Worm (Caenorhabditis elegans) whole organism, mixed stage, embryonic: Measurements from ENCODE around the gene C25E10.7.

Source experiments
- M03D4.4 ChIP-seq: sonication (generic microtip); optimal IDR thresholded peaks from 2 replicates; lab custom pipeline; 2017; ENCODE audit warnings: mild to moderate bottlenecking, missing genetic modification characterization, missing compliant biosample characterization
- bed-3 ChIP-seq: fragments of 200-800 bp; sonication (Bioruptor generic); optimal IDR thresholded peaks from 3 replicates; lab custom pipeline; 2018; ENCODE audit warnings: mild to moderate bottlenecking, missing genetic modification characterization, moderate library complexity, missing compliant biosample characterization
- blmp-1 ChIP-seq: fragments of 150-350 bp; optimal IDR thresholded peaks from 2 replicates; lab custom pipeline; 2014; ENCODE audit warnings: missing biosample characterization, missing genetic modification characterization
- ceh-39 ChIP-seq: fragments of 150-350 bp; optimal IDR thresholded peaks from 2 replicates; lab custom pipeline; 2014; ENCODE audit warnings: missing biosample characterization, missing genetic modification characterization
- ceh-43 ChIP-seq: fragments of 200-800 bp; sonication (Bioruptor generic); optimal IDR thresholded peaks from 2 replicates; lab custom pipeline; 2018; ENCODE audit warnings: mild to moderate bottlenecking, missing genetic modification characterization, moderate library complexity, missing compliant biosample characterization
- ceh-83 ChIP-seq: fragments of 200-800 bp; sonication (Bioruptor generic); optimal IDR thresholded peaks from 2 replicates; lab custom pipeline; 2018; ENCODE audit warnings: mild to moderate bottlenecking, missing genetic modification characterization, missing compliant biosample characterization
- ces-1 ChIP-seq: fragments of 150-350 bp; optimal IDR thresholded peaks from 2 replicates; lab custom pipeline; 2014; ENCODE audit warnings: missing biosample characterization, missing genetic modification reagents, missing genetic modification characterization
- cnd-1 ChIP-seq: fragments of 200-800 bp; sonication (Bioruptor generic); optimal IDR thresholded peaks from 2 replicates; lab custom pipeline; 2018; ENCODE audit warnings: mild to moderate bottlenecking, missing genetic modification characterization, missing compliant biosample characterization
- drap-1 ChIP-seq: fragments of 200-800 bp; sonication (Bioruptor generic); optimal IDR thresholded peaks from 3 replicates; lab custom pipeline; 2018; ENCODE audit warnings: mild to moderate bottlenecking, missing genetic modification characterization, missing compliant biosample characterization
- elt-1 ChIP-seq: sonication (generic microtip); optimal IDR thresholded peaks from 2 replicates; lab custom pipeline; 2017; ENCODE audit warnings: missing genetic modification characterization, mild to moderate bottlenecking, missing compliant biosample characterization, antibody characterized with exemption, moderate library complexity, borderline replicate concordance; ENCODE audit not compliant: insufficient read depth
- elt-3 ChIP-seq: fragments of 150-350 bp; optimal IDR thresholded peaks from 2 replicates; lab custom pipeline; 2014; ENCODE audit warnings: missing biosample characterization, missing genetic modification characterization
- flh-1 ChIP-seq: fragments of 200-800 bp; sonication (Bioruptor generic); optimal IDR thresholded peaks from 2 replicates; lab custom pipeline; 2018; ENCODE audit warnings: mild to moderate bottlenecking, missing genetic modification characterization, moderate library complexity, missing compliant biosample characterization
- ham-2 ChIP-seq: fragments of 200-800 bp; sonication (Bioruptor generic); optimal IDR thresholded peaks from 2 replicates; lab custom pipeline; 2018; ENCODE audit warnings: mild to moderate bottlenecking, missing genetic modification characterization, missing compliant biosample characterization
- lin-13 ChIP-seq: fragments of 150-350 bp; optimal IDR thresholded peaks from 2 replicates; lab custom pipeline; 2014; ENCODE audit warnings: missing biosample characterization, missing genetic modification characterization
- lin-32 ChIP-seq: fragments of 200-800 bp; sonication (Bioruptor generic); optimal IDR thresholded peaks from 2 replicates; lab custom pipeline; 2018; ENCODE audit warnings: mild to moderate bottlenecking, missing genetic modification characterization, missing compliant biosample characterization
- mab-5 ChIP-seq: fragments of 150-350 bp; optimal IDR thresholded peaks from 2 replicates; lab custom pipeline; 2014; ENCODE audit warnings: missing biosample characterization, missing genetic modification characterization
- mep-1 ChIP-seq: fragments of 150-350 bp; optimal IDR thresholded peaks from 2 replicates; lab custom pipeline; 2017; ENCODE audit warnings: missing biosample characterization, missing genetic modification reagents, missing genetic modification characterization, inconsistent platforms
- mls-2 ChIP-seq: sonication (generic microtip); optimal IDR thresholded peaks from 2 replicates; lab custom pipeline; 2016; ENCODE audit warnings: mild to moderate bottlenecking, missing genetic modification characterization, moderate library complexity, missing compliant biosample characterization
- nhr-12 ChIP-seq: fragments of 150-350 bp; optimal IDR thresholded peaks from 2 replicates; lab custom pipeline; 2014; ENCODE audit warnings: missing biosample characterization, missing genetic modification characterization
- nhr-237 ChIP-seq: fragments of 150-350 bp; optimal IDR thresholded peaks from 2 replicates; lab custom pipeline; 2014; ENCODE audit warnings: missing biosample characterization, missing genetic modification characterization
- nhr-28 ChIP-seq: fragments of 150-350 bp; optimal IDR thresholded peaks from 2 replicates; lab custom pipeline; 2014; ENCODE audit warnings: missing biosample characterization, missing genetic modification characterization
- nhr-76 ChIP-seq: sonication (generic microtip); optimal IDR thresholded peaks from 2 replicates; lab custom pipeline; 2017; ENCODE audit warnings: missing biosample characterization, missing genetic modification characterization
- pha-4 ChIP-seq: fragments of 150-350 bp; optimal IDR thresholded peaks from 2 replicates; lab custom pipeline; 2018; ENCODE audit warnings: missing biosample characterization, missing genetic modification reagents, missing genetic modification characterization
- sem-2 ChIP-seq: fragments of 200-800 bp; sonication (Bioruptor generic); optimal IDR thresholded peaks from 2 replicates; lab custom pipeline; 2018; ENCODE audit warnings: mild to moderate bottlenecking, missing genetic modification characterization, missing compliant biosample characterization
- snpc-4 ChIP-seq: fragments of 150-350 bp; optimal IDR thresholded peaks from 2 replicates; lab custom pipeline; 2014; ENCODE audit warnings: missing biosample characterization, missing genetic modification characterization
- sptf-1 ChIP-seq: sonication (generic microtip); optimal IDR thresholded peaks from 2 replicates; lab custom pipeline; 2017; ENCODE audit warnings: mild to moderate bottlenecking, missing genetic modification characterization, moderate library complexity, missing compliant biosample characterization
- tbx-8 ChIP-seq: fragments of 200-800 bp; sonication (Bioruptor generic); optimal IDR thresholded peaks from 2 replicates; lab custom pipeline; 2018; ENCODE audit warnings: mild to moderate bottlenecking, missing genetic modification characterization, moderate library complexity, missing compliant biosample characterization
- unc-120 ChIP-seq: sonication (generic microtip); optimal IDR thresholded peaks from 2 replicates; lab custom pipeline; 2017; ENCODE audit warnings: missing genetic modification characterization, missing compliant biosample characterization; ENCODE audit not compliant: poor library complexity, severe bottlenecking
- unc-39 ChIP-seq: fragments of 150-350 bp; optimal IDR thresholded peaks from 2 replicates; lab custom pipeline; 2014; ENCODE audit warnings: missing biosample characterization, missing genetic modification characterization
- unc-62 ChIP-seq: fragments of 150-350 bp; optimal IDR thresholded peaks from 2 replicates; lab custom pipeline; 2014; ENCODE audit warnings: missing biosample characterization, missing genetic modification reagents, missing genetic modification characterization
- zip-8 ChIP-seq: fragments of 150-350 bp; optimal IDR thresholded peaks from 2 replicates; lab custom pipeline; 2014; ENCODE audit warnings: missing biosample characterization, missing genetic modification characterization

C25E10.7 gene

DNA sequence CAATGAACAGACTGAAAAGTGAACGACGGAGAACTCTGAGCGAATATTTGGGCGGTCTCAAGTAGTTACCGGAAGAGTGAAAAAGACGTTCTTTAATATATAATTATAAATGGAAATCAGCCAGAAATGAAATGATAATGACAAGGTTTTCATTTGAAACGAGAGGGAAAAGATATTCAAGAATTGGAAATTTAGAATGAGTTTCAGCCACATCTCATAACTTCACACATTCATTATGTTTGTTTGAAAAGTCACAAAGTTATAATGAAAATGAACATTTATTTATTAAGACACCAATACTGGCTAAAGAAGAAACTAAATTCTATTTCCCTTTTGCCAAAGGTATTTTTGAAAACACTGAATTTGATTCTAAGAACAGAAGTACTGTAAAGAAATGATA is at the start of gene C25E10.7:
Gene C25E10.7, minus strand, starts transcription at position 101 of the 400 bp plus-strand sequence.
- TF ChIP-seq ceh-83: no peak
- TF ChIP-seq ceh-43 (GFP tag; lab: Kevin White, UChicago): no peak
- no peak for TF ChIP-seq cnd-1 (tag; lab: Kevin White, UChicago)
- TF ChIP-seq mab-5 (tag; lab: Kevin White, UChicago): no peak
- no peak for TF ChIP-seq drap-1 (GFP tag; lab: Kevin White, UChicago)
- no peak for TF ChIP-seq snpc-4 (tag; lab: Kevin White, UChicago)
- TF ChIP-seq elt-3 (tag; lab: Kevin White, UChicago): no peak
- no peak for TF ChIP-seq nhr-28
- no peak for TF ChIP-seq nhr-12 (tag; lab: Kevin White, UChicago)
- TF ChIP-seq M03D4.4 (tag; lab: Kevin White, UChicago): no peak

DNA sequence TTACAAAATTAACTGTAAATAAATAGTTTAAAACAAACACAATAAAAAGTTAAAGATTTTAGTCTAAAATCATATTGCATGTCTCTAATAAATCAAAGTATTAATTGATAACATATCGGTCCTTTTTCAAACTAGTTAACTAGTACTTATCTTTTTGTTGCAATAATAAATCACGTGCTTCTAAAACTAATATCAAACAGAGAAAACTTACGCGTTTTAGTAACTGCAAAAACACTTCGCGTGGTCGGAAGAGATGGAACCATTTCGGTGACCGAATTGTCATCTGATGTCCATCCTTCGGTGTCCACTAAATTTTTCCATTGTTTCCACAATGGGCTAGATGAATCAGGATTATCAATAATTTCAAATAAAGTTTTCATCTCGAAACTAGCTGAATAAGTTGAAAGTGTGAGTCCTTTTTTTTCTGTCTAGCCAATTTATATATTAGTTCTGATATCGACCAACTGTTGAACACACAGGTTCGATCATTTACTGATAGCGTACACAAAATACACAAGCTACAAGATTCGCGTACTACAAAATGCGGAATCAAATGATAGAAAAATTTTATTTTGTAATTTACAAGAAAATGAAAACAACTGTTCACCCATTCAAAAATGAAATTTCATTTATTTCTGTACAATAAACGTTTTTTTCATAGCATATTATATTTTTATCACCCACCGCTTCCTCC is 47.4 kb upstream of the C25E10.7 start, which contains the start of gene F21C10.9:
Gene F21C10.9, minus strand, starts transcription at position 417 of the 694 bp plus-strand sequence.
- no peak for TF ChIP-seq mab-5 (tag; lab: Kevin White, UChicago)
- TF ChIP-seq nhr-28: no peak
- no peak for TF ChIP-seq ceh-43 (GFP tag; lab: Kevin White, UChicago)
- TF ChIP-seq unc-39: no peak
- TF ChIP-seq drap-1 (GFP tag; lab: Kevin White, UChicago): no peak
- no peak for TF ChIP-seq sem-2 (GFP tag; lab: Kevin White, UChicago)
- TF ChIP-seq nhr-76 (tag; lab: Kevin White, UChicago): no peak
- TF ChIP-seq nhr-237 (tag; lab: Kevin White, UChicago): no peak
- no peak for TF ChIP-seq ceh-83
- no peak for TF ChIP-seq tbx-8 (GFP tag; lab: Kevin White, UChicago)
- TF ChIP-seq snpc-4 (tag; lab: Kevin White, UChicago): no peak
- TF ChIP-seq elt-1 (tag; lab: Kevin White, UChicago): no peak

DNA sequence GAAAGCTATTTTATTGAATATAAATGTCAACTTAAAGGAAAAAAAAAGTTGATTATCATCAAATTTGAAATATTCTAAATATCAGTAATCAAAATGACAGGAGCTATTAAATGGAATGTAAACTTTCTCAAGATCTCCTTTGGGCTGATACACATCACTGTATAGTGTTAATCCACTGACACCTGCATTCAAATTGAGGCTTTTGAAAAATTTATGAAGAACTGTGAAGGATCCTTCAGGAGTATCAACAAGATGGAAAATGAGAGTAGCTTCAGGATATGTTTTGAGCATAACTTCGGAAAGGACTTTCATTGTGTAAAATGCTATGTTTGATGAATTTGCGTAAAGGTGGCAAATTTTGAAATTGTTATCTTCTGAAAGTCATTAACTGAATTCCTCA is 46.2 kb upstream of the C25E10.7 start:
- no peak for TF ChIP-seq snpc-4 (tag; lab: Kevin White, UChicago)
- no peak for TF ChIP-seq ceh-83
- no peak for TF ChIP-seq elt-3 (tag; lab: Kevin White, UChicago)
- no peak for TF ChIP-seq sptf-1 (tag; lab: Kevin White, UChicago)
- no peak for TF ChIP-seq pha-4 (tag; lab: Kevin White, UChicago)
- no peak for TF ChIP-seq nhr-12 (tag; lab: Kevin White, UChicago)
- TF ChIP-seq elt-1 (tag; lab: Kevin White, UChicago): no peak
- TF ChIP-seq unc-39: no peak
- no peak for TF ChIP-seq blmp-1 (tag; lab: Kevin White, UChicago)
- TF ChIP-seq nhr-237 (tag; lab: Kevin White, UChicago): no peak
- no peak for TF ChIP-seq ceh-39 (tag; lab: Kevin White, UChicago)

DNA sequence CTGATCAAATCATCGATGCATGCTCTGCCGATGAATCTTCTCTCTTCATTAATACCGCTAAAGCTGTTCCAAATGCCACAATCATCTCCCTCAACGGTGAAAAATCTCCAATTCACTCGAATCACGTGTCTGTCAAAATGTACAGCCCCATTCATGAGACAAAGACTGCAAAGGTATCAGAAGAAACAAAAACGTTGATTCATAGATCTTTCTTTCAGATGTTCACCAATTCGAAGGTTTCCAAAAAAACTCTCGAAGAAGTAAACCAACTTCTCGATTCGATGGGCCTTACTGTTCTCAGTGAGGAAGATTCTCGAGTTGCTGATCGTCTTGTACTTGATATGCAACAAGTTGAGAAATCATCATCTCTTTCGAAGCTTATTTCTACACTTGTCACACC is 45.7 kb upstream of the C25E10.7 start:
- TF ChIP-seq M03D4.4 (tag; lab: Kevin White, UChicago): no peak
- no peak for TF ChIP-seq sem-2 (GFP tag; lab: Kevin White, UChicago)
- no peak for TF ChIP-seq bed-3 (GFP tag; lab: Kevin White, UChicago)
- no peak for TF ChIP-seq unc-62 (GFP tag; lab: Kevin White, UChicago)
- no peak for TF ChIP-seq nhr-28
- no peak for TF ChIP-seq nhr-76 (tag; lab: Kevin White, UChicago)
- no peak for TF ChIP-seq elt-3 (tag; lab: Kevin White, UChicago)
- TF ChIP-seq nhr-12 (tag; lab: Kevin White, UChicago): no peak
- TF ChIP-seq drap-1 (GFP tag; lab: Kevin White, UChicago): no peak
- TF ChIP-seq blmp-1 (tag; lab: Kevin White, UChicago): no peak
- no peak for TF ChIP-seq nhr-237 (tag; lab: Kevin White, UChicago)
- TF ChIP-seq snpc-4 (tag; lab: Kevin White, UChicago): no peak
- no peak for TF ChIP-seq cnd-1 (tag; lab: Kevin White, UChicago)
- TF ChIP-seq lin-13 (tag; lab: Kevin White, UChicago): no peak
- TF ChIP-seq mep-1 (tag; lab: Kevin White, UChicago): no peak
- TF ChIP-seq ceh-39 (tag; lab: Kevin White, UChicago): no peak

DNA sequence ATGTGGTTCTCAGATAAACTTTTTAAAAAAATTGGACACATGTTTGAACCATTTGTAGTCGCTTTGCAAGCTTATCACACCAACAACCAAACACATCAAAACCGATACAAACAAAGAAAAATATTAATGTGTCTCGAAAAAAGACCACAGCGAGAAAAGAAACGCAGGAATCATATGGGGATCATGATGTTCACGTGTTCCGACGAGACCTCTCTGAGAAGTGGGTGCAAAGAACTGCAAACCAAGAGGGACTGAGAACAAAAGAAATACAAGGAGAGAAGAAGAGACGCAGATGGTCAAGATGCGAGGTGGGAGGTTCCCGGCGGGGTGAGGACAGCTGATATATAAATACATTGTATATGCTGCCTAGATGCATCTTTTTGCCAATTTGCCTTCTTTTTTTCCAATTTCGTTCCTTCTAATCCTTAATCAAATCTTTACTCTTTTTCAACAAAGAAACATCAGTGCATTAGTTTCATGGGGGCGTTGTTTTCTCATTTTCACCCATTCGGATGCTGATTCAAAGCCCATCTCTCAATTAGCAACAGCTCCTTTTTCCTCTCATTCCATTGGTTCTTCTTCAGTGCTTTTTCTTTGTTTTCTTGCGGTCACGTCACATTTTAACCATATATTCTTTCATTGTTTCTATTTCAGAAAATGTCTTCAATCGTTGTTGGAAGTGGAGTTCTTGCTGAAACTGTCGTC is 44.8 kb upstream of the C25E10.7 start, which contains the start of gene F21C10.10:
Gene F21C10.10, plus strand, starts transcription at position 655 of the 705 bp plus-strand sequence.
- TF ChIP-seq nhr-28 (no peak), zip-8 (tag; lab: Kevin White, UChicago) (no peak), ces-1 (GFP tag; lab: Kevin White, UChicago) (peak; percentile 64), nhr-76 (tag; lab: Kevin White, UChicago) (no peak), mls-2 (tag; lab: Kevin White, UChicago) (no peak), elt-1 (tag; lab: Kevin White, UChicago) (peak; percentile 49), tbx-8 (GFP tag; lab: Kevin White, UChicago) (no peak), unc-62 (GFP tag; lab: Kevin White, UChicago) (peak; percentile 87), flh-1 (GFP tag; lab: Kevin White, UChicago) (no peak), ham-2 (GFP tag; lab: Kevin White, UChicago) (no peak), nhr-237 (tag; lab: Kevin White, UChicago) (peak; percentile 6), nhr-12 (tag; lab: Kevin White, UChicago) (no peak), bed-3 (GFP tag; lab: Kevin White, UChicago) (no peak), cnd-1 (tag; lab: Kevin White, UChicago) (peak; percentile 6), M03D4.4 (tag; lab: Kevin White, UChicago) (no peak), lin-32 (GFP tag; lab: Kevin White, UChicago) (no peak), blmp-1 (tag; lab: Kevin White, UChicago) (no peak), unc-120 (tag; lab: Kevin White, UChicago) (peak; percentile 74), ceh-83 (no peak), sem-2 (GFP tag; lab: Kevin White, UChicago) (no peak), ceh-43 (GFP tag; lab: Kevin White, UChicago) (no peak), mep-1 (tag; lab: Kevin White, UChicago) (peak; percentile 62), elt-3 (tag; lab: Kevin White, UChicago) (no peak), sptf-1 (tag; lab: Kevin White, UChicago) (no peak), mab-5 (tag; lab: Kevin White, UChicago) (no peak), ceh-39 (tag; lab: Kevin White, UChicago) (peak; percentile 59), pha-4 (tag; lab: Kevin White, UChicago) (peak; percentile 61)
